Fruit fly (Drosophila melanogaster) whole organism, embryonic: ENCODE data around the gene CG14537.

Experiments used
- ATbp ChIP-seq: fragments of 200-800 bp; sonication (Bioruptor generic); optimal IDR thresholded peaks from 2 replicates; lab custom pipeline; 2017; ENCODE audit warnings: missing biosample characterization, mild to moderate bottlenecking, missing genetic modification characterization, missing genetic modification reagents
- Asciz ChIP-seq: fragments of 200-800 bp; sonication (Bioruptor generic); optimal IDR thresholded peaks from 2 replicates; lab custom pipeline; 2017; ENCODE audit warnings: missing biosample characterization, mild to moderate bottlenecking, missing genetic modification characterization, missing genetic modification reagents
- Atf6 ChIP-seq: fragments of 200-800 bp; sonication (Bioruptor generic); IDR thresholded peaks from 2 replicates; pipeline ENCODE4 v1.3.6; 2022; ENCODE audit warnings: missing biosample characterization, missing genetic modification characterization
- C15 ChIP-seq: fragments of 200-800 bp; sonication (Bioruptor generic); IDR thresholded peaks from 3 replicates; pipeline ENCODE4 v1.3.6; 2022; ENCODE audit warnings: missing biosample characterization, missing genetic modification characterization
- CG10147 ChIP-seq: fragments of 200-800 bp; sonication (Bioruptor generic); optimal IDR thresholded peaks from 2 replicates; lab custom pipeline; 2019; ENCODE audit warnings: missing biosample characterization, mild to moderate bottlenecking, missing genetic modification characterization, moderate library complexity
- CG10209 ChIP-seq: fragments of 200-800 bp; sonication (Bioruptor generic); optimal IDR thresholded peaks from 3 replicates; lab custom pipeline; 2017; ENCODE audit warnings: missing biosample characterization, mild to moderate bottlenecking, missing genetic modification characterization, missing genetic modification reagents
- CG11696 ChIP-seq: fragments of 200-800 bp; sonication (Bioruptor generic); IDR thresholded peaks from 2 replicates; pipeline ENCODE4 v1.3.6; 2022; ENCODE audit warnings: missing biosample characterization, missing genetic modification characterization
- CG1602 ChIP-seq: fragments of 200-800 bp; sonication (Bioruptor generic); optimal IDR thresholded peaks from 3 replicates; lab custom pipeline; 2016; ENCODE audit warnings: missing biosample characterization, missing genetic modification characterization
- CG17359 ChIP-seq: fragments of 200-800 bp; sonication (Bioruptor generic); optimal IDR thresholded peaks from 3 replicates; lab custom pipeline; 2018; ENCODE audit warnings: missing biosample characterization, mild to moderate bottlenecking, missing genetic modification characterization, moderate library complexity
- CG17361 ChIP-seq: fragments of 200-800 bp; sonication (Bioruptor generic); IDR thresholded peaks from 3 replicates; pipeline ENCODE4 v1.3.6; 2022; ENCODE audit warnings: missing biosample characterization, missing genetic modification characterization
- CG1792 ChIP-seq: fragments of 200-800 bp; sonication (Bioruptor generic); optimal IDR thresholded peaks from 2 replicates; lab custom pipeline; 2016; ENCODE audit warnings: missing biosample characterization, missing genetic modification characterization
- CG18476 ChIP-seq: fragments of 200-800 bp; sonication (Bioruptor generic); optimal IDR thresholded peaks from 2 replicates; lab custom pipeline; 2016; ENCODE audit warnings: missing biosample characterization, mild to moderate bottlenecking, missing genetic modification characterization
- CG32767 ChIP-seq: fragments of 200-800 bp; sonication (Bioruptor generic); IDR thresholded peaks from 2 replicates; pipeline ENCODE4 v1.3.6; 2022; ENCODE audit warnings: missing biosample characterization, missing genetic modification characterization
- CG32772 ChIP-seq: fragments of 200-800 bp; sonication (Bioruptor generic); IDR thresholded peaks from 2 replicates; pipeline ENCODE4 v1.3.6; 2022; ENCODE audit warnings: missing biosample characterization, missing genetic modification characterization
- CG34224 ChIP-seq: fragments of 200-800 bp; sonication (Bioruptor generic); IDR thresholded peaks from 3 replicates; pipeline ENCODE4 v1.3.6; 2022; ENCODE audit warnings: missing biosample characterization, missing genetic modification characterization; ENCODE audit not compliant: partially characterized antibody
- CG5180 ChIP-seq: fragments of 200-800 bp; sonication (Bioruptor generic); optimal IDR thresholded peaks from 3 replicates; lab custom pipeline; 2017; ENCODE audit warnings: missing biosample characterization, missing genetic modification characterization, mild to moderate bottlenecking, moderate library complexity, missing genetic modification reagents
- CG7271 ChIP-seq: fragments of 200-800 bp; sonication (Bioruptor generic); optimal IDR thresholded peaks from 2 replicates; lab custom pipeline; 2018; ENCODE audit warnings: missing biosample characterization, mild to moderate bottlenecking, missing genetic modification characterization, moderate library complexity
- CG8089 ChIP-seq: fragments of 200-800 bp; sonication (Bioruptor generic); optimal IDR thresholded peaks from 3 replicates; lab custom pipeline; 2016; ENCODE audit warnings: missing biosample characterization, missing genetic modification characterization
- CG8359 ChIP-seq: fragments of 200-800 bp; sonication (Bioruptor generic); optimal IDR thresholded peaks from 2 replicates; lab custom pipeline; 2017; ENCODE audit warnings: missing biosample characterization, mild to moderate bottlenecking, missing genetic modification characterization, borderline replicate concordance
- Dip3 ChIP-seq: fragments of 200-800 bp; sonication (Bioruptor generic); optimal IDR thresholded peaks from 3 replicates; lab custom pipeline; 2016; ENCODE audit warnings: missing biosample characterization, missing genetic modification characterization
- Dll ChIP-seq: fragments of 200-800 bp; sonication (Bioruptor generic); IDR thresholded peaks from 4 replicates; pipeline ENCODE4 v1.3.6; 2022; ENCODE audit warnings: missing biosample characterization, missing genetic modification characterization; ENCODE audit not compliant: partially characterized antibody
- Dp ChIP-seq: fragments of 200-800 bp; sonication (Bioruptor generic); optimal IDR thresholded peaks from 2 replicates; lab custom pipeline; 2018; ENCODE audit warnings: missing biosample characterization, mild to moderate bottlenecking, missing genetic modification characterization, moderate library complexity
- Fer2 ChIP-seq: fragments of 200-800 bp; sonication (Bioruptor generic); optimal IDR thresholded peaks from 2 replicates; lab custom pipeline; 2018; ENCODE audit warnings: missing biosample characterization, mild to moderate bottlenecking, missing genetic modification characterization, moderate library complexity
- HLHmδ ChIP-seq: fragments of 200-800 bp; sonication (Bioruptor generic); optimal IDR thresholded peaks from 2 replicates; lab custom pipeline; 2018; ENCODE audit warnings: missing biosample characterization, mild to moderate bottlenecking, missing genetic modification characterization, moderate library complexity
- HmgZ ChIP-seq: fragments of 200-800 bp; sonication (Bioruptor generic); optimal IDR thresholded peaks from 2 replicates; lab custom pipeline; 2018; ENCODE audit warnings: missing biosample characterization, mild to moderate bottlenecking, missing genetic modification characterization
- Hr39 ChIP-seq: fragments of >200 bp; optimal IDR thresholded peaks from 2 replicates; lab custom pipeline; 2017
- Lhr ChIP-seq: fragments of 200-800 bp; sonication (Bioruptor generic); optimal IDR thresholded peaks from 3 replicates; lab custom pipeline; 2017; ENCODE audit warnings: mild to moderate bottlenecking, missing biosample characterization, missing genetic modification reagents, missing genetic modification characterization
- MBD-R2 ChIP-seq: fragments of 200-800 bp; sonication (Bioruptor generic); IDR thresholded peaks from 2 replicates; pipeline ENCODE4 v1.3.6; 2022; ENCODE audit warnings: missing biosample characterization, missing genetic modification characterization
- Opbp ChIP-seq: fragments of 200-800 bp; sonication (Bioruptor generic); IDR thresholded peaks from 3 replicates; pipeline ENCODE4 v1.3.6; 2022; ENCODE audit warnings: missing biosample characterization, missing genetic modification characterization; ENCODE audit not compliant: partially characterized antibody
- Poxn ChIP-seq: fragments of 200-800 bp; sonication (Bioruptor generic); IDR thresholded peaks from 2 replicates; pipeline ENCODE4 v1.3.6; 2022; ENCODE audit warnings: missing biosample characterization, missing genetic modification characterization
- Sry-δ ChIP-seq: fragments of 200-800 bp; sonication (Bioruptor generic); optimal IDR thresholded peaks from 2 replicates; lab custom pipeline; 2016; ENCODE audit warnings: missing biosample characterization, missing genetic modification characterization
- btn ChIP-seq: fragments of 200-800 bp; sonication (Bioruptor generic); optimal IDR thresholded peaks from 2 replicates; lab custom pipeline; 2016; ENCODE audit warnings: missing biosample characterization, missing genetic modification characterization
- dmrt99B ChIP-seq: fragments of 200-800 bp; sonication (Bioruptor generic); optimal IDR thresholded peaks from 2 replicates; lab custom pipeline; 2018; ENCODE audit warnings: missing biosample characterization, mild to moderate bottlenecking, missing genetic modification characterization, moderate library complexity
- dpn ChIP-seq, 2 experiments: fragments of 200-800 bp; sonication (Bioruptor generic); optimal IDR thresholded peaks; 3 replicates each; lab custom pipeline; 2016; ENCODE audit warnings: missing biosample characterization in 2 of 2, missing genetic modification characterization in 2 of 2
- eve ChIP-seq, 2 experiments: fragments of >200 bp; optimal IDR thresholded peaks; 2 replicates each; lab custom pipeline; 2017; ENCODE audit warnings: missing biosample characterization in 2 of 2, missing genetic modification characterization in 2 of 2
- gce ChIP-seq: fragments of 200-800 bp; sonication (Bioruptor generic); IDR thresholded peaks from 3 replicates; pipeline ENCODE4 v1.3.6; 2022; ENCODE audit warnings: missing biosample characterization, missing genetic modification characterization
- kah ChIP-seq: fragments of 200-800 bp; sonication (Bioruptor generic); optimal IDR thresholded peaks from 2 replicates; lab custom pipeline; 2018; ENCODE audit warnings: missing biosample characterization, mild to moderate bottlenecking, missing genetic modification characterization
- kay ChIP-seq: fragments of 200-800 bp; sonication (Bioruptor generic); optimal IDR thresholded peaks from 2 replicates; lab custom pipeline; 2016; ENCODE audit warnings: missing biosample characterization, missing genetic modification characterization
- lola ChIP-seq, 3 experiments: fragments of >200 bp in 2 of 3; fragments of 200-800 bp in 1 of 3; sonication (Bioruptor generic) in 1 of 3; optimal IDR thresholded peaks; 2 replicates each; lab custom pipeline; 2017 to 2019; ENCODE audit warnings: missing biosample characterization in 3 of 3, missing genetic modification characterization in 3 of 3, mild to moderate bottlenecking in 1 of 3, moderate library complexity in 1 of 3
- maf-S ChIP-seq: fragments of 200-800 bp; sonication (Bioruptor generic); optimal IDR thresholded peaks from 2 replicates; lab custom pipeline; 2016; ENCODE audit warnings: missing biosample characterization, missing genetic modification characterization
- mam ChIP-seq: fragments of 200-800 bp; sonication (Bioruptor generic); optimal IDR thresholded peaks from 3 replicates; lab custom pipeline; 2016; ENCODE audit warnings: missing biosample characterization, missing genetic modification characterization
- nerfin-2 ChIP-seq: fragments of 200-800 bp; sonication (Bioruptor generic); IDR thresholded peaks from 2 replicates; pipeline ENCODE4 v1.3.6; 2022; ENCODE audit warnings: missing biosample characterization, missing genetic modification characterization; ENCODE audit not compliant: partially characterized antibody
- seq ChIP-seq: fragments of 200-800 bp; sonication (Bioruptor generic); IDR thresholded peaks from 2 replicates; pipeline ENCODE4 v1.3.6; 2022; ENCODE audit warnings: missing biosample characterization, missing genetic modification characterization
- sqz ChIP-seq: fragments of 200-800 bp; sonication (Bioruptor generic); optimal IDR thresholded peaks from 3 replicates; lab custom pipeline; 2018; ENCODE audit warnings: missing biosample characterization, mild to moderate bottlenecking, missing genetic modification characterization
- stc ChIP-seq: fragments of 200-800 bp; sonication (Bioruptor generic); IDR thresholded peaks from 2 replicates; pipeline ENCODE4 v1.3.6; 2022; ENCODE audit warnings: missing biosample characterization, missing genetic modification characterization
- stwl ChIP-seq: fragments of 200-800 bp; sonication (Bioruptor generic); optimal IDR thresholded peaks from 3 replicates; lab custom pipeline; 2018; ENCODE audit warnings: missing biosample characterization, mild to moderate bottlenecking, missing genetic modification characterization, moderate library complexity
- trem ChIP-seq: fragments of 200-800 bp; optimal IDR thresholded peaks from 3 replicates; lab custom pipeline; 2019; ENCODE audit warnings: missing biosample characterization, mild to moderate bottlenecking, missing genetic modification characterization, moderate library complexity
- tx ChIP-seq: fragments of 200-800 bp; sonication (Bioruptor generic); optimal IDR thresholded peaks from 2 replicates; lab custom pipeline; 2016; ENCODE audit warnings: missing biosample characterization, missing genetic modification characterization
- vvl ChIP-seq: fragments of 200-800 bp; sonication (Bioruptor generic); IDR thresholded peaks from 2 replicates; pipeline ENCODE4 v1.3.6; 2022; ENCODE audit warnings: missing biosample characterization, missing genetic modification characterization

Gene CG14537

dm6 chr2L:7821279-7821848, 18.9 kb upstream of the CG14537 start (continued):
- TF ChIP-seq CG1602 (GFP tag; lab: Kevin White, UChicago), result no peak
- TF ChIP-seq sqz (GFP tag; lab: Kevin White, UChicago), result peak; percentile 73
- peak; percentile 23; the same call in 1 of the 2 replicates for TF ChIP-seq CG32772 (GFP tag; lab: Robert Waterston, UW)
- no peak for TF ChIP-seq C15
- peak; percentile 91 for TF ChIP-seq Dll
- TF ChIP-seq Sry-δ, result peak; percentile 76
- peak; percentile 50; the same call in 1 of the 2 replicates for TF ChIP-seq CG32767
- peak; percentile 24 for TF ChIP-seq Asciz
- TF ChIP-seq tx (GFP tag; lab: Kevin White, UChicago), result no peak
- TF ChIP-seq CG1792 (GFP tag; lab: Kevin White, UChicago), result peak; percentile 44
- peak; percentile 20 for TF ChIP-seq CG7271 (tag; lab: Kevin White, UChicago)
- no peak for TF ChIP-seq btn (GFP tag; lab: Kevin White, UChicago)
- peak; percentile 15 for TF ChIP-seq CG18476 (GFP tag; lab: Kevin White, UChicago)
- TF ChIP-seq dpn (GFP tag; optimal IDR thresholded peaks at IDR 0.05; lab: Kevin White, UChicago), result peak; percentile 62 to 64
- peak; percentile 86 for TF ChIP-seq Opbp (GFP tag; lab: Robert Waterston, UW)
- TF ChIP-seq CG5180 (GFP tag; lab: Kevin White, UChicago), result peak; percentile 30
- peak; percentile 53 for TF ChIP-seq Dip3 (GFP tag; lab: Kevin White, UChicago)
- TF ChIP-seq seq (GFP tag; lab: Robert Waterston, UW), result peak; percentile 62
- TF ChIP-seq stc (GFP tag; lab: Robert Waterston, UW), result peak; percentile 48; the same call in 1 of the 2 replicates
- no peak for TF ChIP-seq CG11696 (GFP tag; lab: Robert Waterston, UW)
- TF ChIP-seq dmrt99B, result no peak
- TF ChIP-seq CG34224 (GFP tag; lab: Robert Waterston, UW), result peak; percentile 90
- TF ChIP-seq Poxn (GFP tag; lab: Robert Waterston, UW), result no peak
- TF ChIP-seq lola (GFP tag; optimal IDR thresholded peaks at IDR 0.05; lab: Kevin White, UChicago), result peak in 1 of 3 experiments; percentile 47
- TF ChIP-seq CG8089 (GFP tag; lab: Kevin White, UChicago), result peak; percentile 36
- peak; percentile 65; the same call in 1 of the 2 replicates for TF ChIP-seq Atf6 (GFP tag; lab: Robert Waterston, UW)
- peak; percentile 69 for TF ChIP-seq CG17361 (GFP tag; lab: Robert Waterston, UW)
- no peak for TF ChIP-seq CG10147 (GFP tag; lab: Kevin White, UChicago)
- TF ChIP-seq Dp, result peak; percentile 17
- TF ChIP-seq vvl (GFP tag; lab: Robert Waterston, UW), result peak; percentile 69; the same call in 1 of the 2 replicates
- peak; percentile 44 for TF ChIP-seq trem (tag; lab: Kevin White, UChicago)
- TF ChIP-seq eve (GFP tag; optimal IDR thresholded peaks at IDR 0.05; lab: Kevin White, UChicago), result no peak
- peak; percentile 64 for TF ChIP-seq mam (GFP tag; lab: Kevin White, UChicago)
- TF ChIP-seq gce (GFP tag; lab: Robert Waterston, UW), result 0 out of 3 replicates have a peak, but pooled peaks have one; percentile 68
- peak; percentile 70 for TF ChIP-seq nerfin-2 (GFP tag; lab: Robert Waterston, UW)
- peak; percentile 7 for TF ChIP-seq maf-S (GFP tag; lab: Kevin White, UChicago)
- TF ChIP-seq Fer2 (tag; lab: Kevin White, UChicago), result peak; percentile 43
- TF ChIP-seq CG10209 (GFP tag; lab: Kevin White, UChicago), result peak; percentile 3
- TF ChIP-seq Lhr, result no peak
- no peak for TF ChIP-seq Hr39 (lab: Kevin White, UChicago)
- TF ChIP-seq CG17359 (tag; lab: Kevin White, UChicago), result peak; percentile 17
- TF ChIP-seq MBD-R2, result peak; percentile 74
- no peak for TF ChIP-seq CG8359 (GFP tag; lab: Kevin White, UChicago)
- TF ChIP-seq kah (GFP tag; lab: Kevin White, UChicago), result peak; percentile 68
- no peak for TF ChIP-seq ATbp
- no peak for TF ChIP-seq kay
- TF ChIP-seq HLHmδ (GFP tag; lab: Kevin White, UChicago), result no peak
- TF ChIP-seq HmgZ (tag; lab: Kevin White, UChicago), result peak; percentile 76
- TF ChIP-seq stwl (tag; lab: Kevin White, UChicago), result peak; percentile 89
